Worm (Caenorhabditis elegans) whole organism, young adult: ENCODE data around the gene best-19.

ENCODE experiments used
- B0019.2 ChIP-seq: fragments of 200-800 bp; sonication (Bioruptor generic); conservative IDR thresholded peaks from 2 replicates; pipeline ENCODE4 v1.3.6; 2022; ENCODE audit warnings: missing genetic modification reagents, missing genetic modification characterization, missing compliant biosample characterization
- F10E7.11 ChIP-seq: sonication (generic microtip); optimal IDR thresholded peaks from 2 replicates; lab custom pipeline; 2017; ENCODE audit warnings: mild to moderate bottlenecking, missing genetic modification characterization, moderate library complexity, missing compliant biosample characterization
- F23B12.7 ChIP-seq: sonication (generic microtip); optimal IDR thresholded peaks from 2 replicates; lab custom pipeline; 2017; ENCODE audit warnings: missing genetic modification characterization, mild to moderate bottlenecking, missing compliant biosample characterization, antibody characterized with exemption, moderate library complexity; ENCODE audit not compliant: insufficient read depth
- F33H1.4 ChIP-seq: fragments of 200-800 bp; sonication (Bioruptor generic); IDR thresholded peaks from 2 replicates; pipeline ENCODE4 v1.3.6; 2022; ENCODE audit warnings: missing genetic modification reagents, missing genetic modification characterization, missing compliant biosample characterization
- F37B4.10 ChIP-seq: fragments of 200-800 bp; sonication (Bioruptor generic); IDR thresholded peaks from 2 replicates; pipeline ENCODE4 v1.3.6; 2022; ENCODE audit warnings: missing genetic modification characterization, missing compliant biosample characterization
- F49E8.2 ChIP-seq: sonication (generic microtip); optimal IDR thresholded peaks from 3 replicates; lab custom pipeline; 2017; ENCODE audit warnings: missing genetic modification characterization, mild to moderate bottlenecking, missing compliant biosample characterization, antibody characterized with exemption, moderate library complexity; ENCODE audit not compliant: insufficient read depth
- F52B5.7 ChIP-seq: sonication (generic microtip); optimal IDR thresholded peaks from 2 replicates; lab custom pipeline; 2016; ENCODE audit warnings: mild to moderate bottlenecking, missing genetic modification characterization, missing compliant biosample characterization
- T07F8.4 ChIP-seq: sonication (generic microtip); optimal IDR thresholded peaks from 2 replicates; lab custom pipeline; 2016; ENCODE audit warnings: mild to moderate bottlenecking, missing genetic modification characterization, moderate library complexity, missing compliant biosample characterization
- Y53G8AR.9 ChIP-seq: fragments of 200-800 bp; sonication (Bioruptor generic); conservative IDR thresholded peaks from 2 replicates; pipeline ENCODE4 v1.3.6; 2022; ENCODE audit warnings: missing genetic modification reagents, missing genetic modification characterization, missing compliant biosample characterization
- ZK185.1 ChIP-seq: sonication (generic microtip); optimal IDR thresholded peaks from 2 replicates; lab custom pipeline; 2016; ENCODE audit warnings: mild to moderate bottlenecking, missing genetic modification characterization, missing compliant biosample characterization; ENCODE audit not compliant: poor library complexity, severe bottlenecking
- akir-1 ChIP-seq: fragments of 200-800 bp; sonication (Bioruptor generic); optimal IDR thresholded peaks from 2 replicates; lab custom pipeline; 2018; ENCODE audit warnings: mild to moderate bottlenecking, missing genetic modification characterization, moderate library complexity, missing compliant biosample characterization
- atf-7 ChIP-seq: sonication (generic microtip); optimal IDR thresholded peaks from 2 replicates; lab custom pipeline; 2017; ENCODE audit warnings: mild to moderate bottlenecking, missing genetic modification characterization, missing compliant biosample characterization
- attf-5 ChIP-seq: fragments of 200-800 bp; sonication (Bioruptor generic); optimal IDR thresholded peaks from 2 replicates; lab custom pipeline; 2018; ENCODE audit warnings: mild to moderate bottlenecking, missing genetic modification characterization, missing compliant biosample characterization
- attf-6 ChIP-seq: fragments of 200-800 bp; sonication (Bioruptor generic); IDR thresholded peaks from 2 replicates; pipeline ENCODE4 v1.3.6; 2022; ENCODE audit warnings: missing genetic modification reagents, missing genetic modification characterization, missing compliant biosample characterization
- bed-1 ChIP-seq: fragments of 200-800 bp; sonication (Bioruptor generic); IDR thresholded peaks from 2 replicates; pipeline ENCODE4 v1.3.6; 2022; ENCODE audit warnings: missing genetic modification reagents, missing genetic modification characterization, missing compliant biosample characterization
- cebp-1 ChIP-seq, 2 experiments: fragments of 200-800 bp in 1 of 2; sonication (Bioruptor generic) in 1 of 2; sonication (generic microtip) in 1 of 2; IDR thresholded peaks in 1 of 2; optimal IDR thresholded peaks in 1 of 2; 2 replicates each; pipeline versions ENCODE4 v1.3.6 to Lab custom; 2017 to 2022; ENCODE audit warnings: missing compliant biosample characterization in 2 of 2, missing genetic modification characterization in 2 of 2, mild to moderate bottlenecking in 1 of 2, missing genetic modification reagents in 1 of 2, moderate library complexity in 1 of 2
- ceh-100 ChIP-seq: fragments of 200-800 bp; sonication (Bioruptor generic); IDR thresholded peaks from 2 replicates; pipeline ENCODE4 v1.3.6; 2022; ENCODE audit warnings: missing genetic modification reagents, missing genetic modification characterization, missing compliant biosample characterization
- ceh-79 ChIP-seq: sonication (generic microtip); optimal IDR thresholded peaks from 2 replicates; lab custom pipeline; 2017; ENCODE audit warnings: mild to moderate bottlenecking, missing genetic modification characterization, missing compliant biosample characterization
- chd-7 ChIP-seq: sonication (generic microtip); optimal IDR thresholded peaks from 2 replicates; lab custom pipeline; 2016; ENCODE audit warnings: mild to moderate bottlenecking, missing genetic modification characterization, moderate library complexity, missing compliant biosample characterization
- egl-18 ChIP-seq: fragments of 200-800 bp; sonication (Bioruptor generic); IDR thresholded peaks from 2 replicates; pipeline ENCODE4 v1.3.6; 2022; ENCODE audit warnings: missing genetic modification reagents, missing genetic modification characterization, missing compliant biosample characterization
- egrh-3 ChIP-seq: fragments of 200-800 bp; sonication (Bioruptor generic); IDR thresholded peaks from 2 replicates; pipeline ENCODE4 v1.3.6; 2022; ENCODE audit warnings: missing genetic modification reagents, missing genetic modification characterization, missing compliant biosample characterization
- ekl-4 ChIP-seq: fragments of 200-800 bp; sonication (Bioruptor generic); IDR thresholded peaks from 2 replicates; pipeline ENCODE4 v1.3.6; 2022; ENCODE audit warnings: missing genetic modification reagents, missing genetic modification characterization, missing compliant biosample characterization
- fkh-3 ChIP-seq: sonication (generic microtip); optimal IDR thresholded peaks from 2 replicates; lab custom pipeline; 2016; ENCODE audit warnings: mild to moderate bottlenecking, missing genetic modification characterization, missing compliant biosample characterization
- hlh-26 ChIP-seq: fragments of 200-800 bp; sonication (Bioruptor generic); conservative IDR thresholded peaks from 2 replicates; pipeline ENCODE4 v1.3.6; 2022; ENCODE audit warnings: missing genetic modification reagents, missing genetic modification characterization, missing compliant biosample characterization
- hmg-1.2 ChIP-seq: fragments of 200-800 bp; sonication (Bioruptor generic); IDR thresholded peaks from 2 replicates; pipeline ENCODE4 v1.3.6; 2022; ENCODE audit warnings: missing genetic modification reagents, missing genetic modification characterization, missing compliant biosample characterization
- let-526 ChIP-seq: fragments of 200-800 bp; sonication (Bioruptor generic); IDR thresholded peaks from 2 replicates; pipeline ENCODE4 v1.3.6; 2022; ENCODE audit warnings: missing genetic modification reagents, missing genetic modification characterization, missing compliant biosample characterization
- lin-26 ChIP-seq: fragments of 200-800 bp; sonication (Bioruptor generic); IDR thresholded peaks from 2 replicates; pipeline ENCODE4 v1.3.6; 2022; ENCODE audit warnings: missing genetic modification reagents, missing genetic modification characterization, missing compliant biosample characterization
- lin-40 ChIP-seq: sonication (generic microtip); optimal IDR thresholded peaks from 2 replicates; lab custom pipeline; 2016; ENCODE audit warnings: missing genetic modification characterization, mild to moderate bottlenecking, missing compliant biosample characterization, missing genotype, missing genetic modification reagents
- lin-54 ChIP-seq: fragments of 200-800 bp; sonication (Bioruptor generic); optimal IDR thresholded peaks from 2 replicates; lab custom pipeline; 2018; ENCODE audit warnings: mild to moderate bottlenecking, missing genetic modification characterization, missing compliant biosample characterization
- lsl-1 ChIP-seq: fragments of 200-800 bp; sonication (Bioruptor generic); optimal IDR thresholded peaks from 2 replicates; lab custom pipeline; 2018; ENCODE audit warnings: mild to moderate bottlenecking, missing genetic modification characterization, moderate library complexity, missing compliant biosample characterization
- madf-3 ChIP-seq: fragments of 200-800 bp; sonication (Bioruptor generic); IDR thresholded peaks from 2 replicates; pipeline ENCODE4 v1.3.6; 2022; ENCODE audit warnings: missing genetic modification reagents, missing genetic modification characterization, missing compliant biosample characterization
- madf-8 ChIP-seq: fragments of 200-800 bp; sonication (Bioruptor generic); conservative IDR thresholded peaks from 2 replicates; pipeline ENCODE4 v1.3.6; 2022; ENCODE audit warnings: missing genetic modification reagents, missing genetic modification characterization, missing compliant biosample characterization
- mcd-1 ChIP-seq: fragments of 200-800 bp; sonication (Bioruptor generic); IDR thresholded peaks from 2 replicates; pipeline ENCODE4 v1.3.6; 2022; ENCODE audit warnings: missing genetic modification reagents, missing genetic modification characterization, missing compliant biosample characterization
- mes-4 ChIP-seq: sonication (generic microtip); optimal IDR thresholded peaks from 2 replicates; lab custom pipeline; 2016; ENCODE audit warnings: missing genotype, missing genetic modification characterization, missing compliant biosample characterization
- nfya-1 ChIP-seq: sonication (generic microtip); optimal IDR thresholded peaks from 2 replicates; lab custom pipeline; 2017; ENCODE audit warnings: antibody characterized with exemption, missing compliant biosample characterization, missing genetic modification characterization, borderline replicate concordance; ENCODE audit not compliant: insufficient read depth
- nfya-2 ChIP-seq: fragments of 200-800 bp; sonication (Bioruptor generic); IDR thresholded peaks from 2 replicates; pipeline ENCODE4 v1.3.6; 2022; ENCODE audit warnings: missing genetic modification reagents, missing genetic modification characterization, missing compliant biosample characterization
- nhr-27 ChIP-seq: fragments of 200-800 bp; sonication (Bioruptor generic); optimal IDR thresholded peaks from 2 replicates; lab custom pipeline; 2018; ENCODE audit warnings: mild to moderate bottlenecking, missing genetic modification characterization, moderate library complexity, missing compliant biosample characterization
- rcor-1 ChIP-seq: fragments of 200-800 bp; sonication (Bioruptor generic); IDR thresholded peaks from 2 replicates; pipeline ENCODE4 v1.3.6; 2022; ENCODE audit warnings: missing genetic modification reagents, missing genetic modification characterization, missing compliant biosample characterization
- repo-1 ChIP-seq: sonication (generic microtip); optimal IDR thresholded peaks from 2 replicates; lab custom pipeline; 2017; ENCODE audit warnings: mild to moderate bottlenecking, missing genetic modification characterization, missing compliant biosample characterization
- rpc-1 ChIP-seq, 2 experiments: fragments of 150-350 bp in 1 of 2; sonication (generic microtip) in 1 of 2; optimal IDR thresholded peaks; 2 replicates each; lab custom pipeline; 2014 to 2018; ENCODE audit warnings: missing biosample characterization in 1 of 2, missing genetic modification characterization in 1 of 2, missing genetic modification reagents in 1 of 2, missing genotype in 1 of 2
- snpc-1.1 ChIP-seq: sonication (generic microtip); optimal IDR thresholded peaks from 2 replicates; lab custom pipeline; 2017; ENCODE audit warnings: missing genetic modification characterization, mild to moderate bottlenecking, missing compliant biosample characterization, antibody characterized with exemption, moderate library complexity, missing genotype, missing genetic modification reagents; ENCODE audit not compliant: insufficient read depth
- somi-1 ChIP-seq: fragments of 200-800 bp; sonication (Bioruptor generic); optimal IDR thresholded peaks from 2 replicates; lab custom pipeline; 2018; ENCODE audit warnings: mild to moderate bottlenecking, missing genetic modification characterization, missing compliant biosample characterization
- tbx-9 ChIP-seq: sonication (generic microtip); optimal IDR thresholded peaks from 2 replicates; lab custom pipeline; 2016; ENCODE audit warnings: borderline replicate concordance, missing genetic modification characterization, inconsistent platforms, missing compliant biosample characterization
- zfh-2 ChIP-seq: fragments of 200-800 bp; sonication (Bioruptor generic); conservative IDR thresholded peaks from 2 replicates; pipeline ENCODE4 v1.3.6; 2022; ENCODE audit warnings: missing genetic modification reagents, missing genetic modification characterization, missing compliant biosample characterization
- ztf-25 ChIP-seq: fragments of 200-800 bp; sonication (Bioruptor generic); IDR thresholded peaks from 2 replicates; pipeline ENCODE4 v1.3.6; 2022; ENCODE audit warnings: missing genetic modification reagents, missing genetic modification characterization, missing compliant biosample characterization
- ztf-6 ChIP-seq: fragments of 200-800 bp; sonication (Bioruptor generic); IDR thresholded peaks from 2 replicates; pipeline ENCODE4 v1.3.6; 2022; ENCODE audit warnings: missing genetic modification reagents, missing genetic modification characterization, missing compliant biosample characterization

The best-19 gene

DNA sequence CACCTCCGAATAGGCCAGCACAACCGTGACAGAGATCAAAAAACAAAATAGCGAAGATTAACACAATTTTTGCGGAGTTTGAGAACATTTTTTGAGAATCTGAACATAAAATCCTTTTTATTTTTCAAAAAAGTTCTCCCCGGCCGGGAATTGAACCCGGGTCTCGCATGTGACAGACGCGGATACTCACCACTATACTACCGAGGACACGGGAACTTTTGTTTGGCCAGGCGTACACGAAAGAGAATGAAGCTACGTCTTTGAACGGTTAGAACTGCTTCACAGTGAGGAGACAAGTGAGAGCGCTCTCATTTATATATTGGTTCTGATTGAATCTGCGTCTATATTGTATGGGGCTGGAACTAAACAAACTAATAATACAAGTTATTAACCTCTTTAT is 39.0 kb downstream of the best-19 start, which contains the start of gene grl-26 (continued):
- peak; percentile 55 for TF ChIP-seq attf-5 (GFP tag; lab: Kevin White, UChicago)
- TF ChIP-seq F37B4.10 (GFP tag; lab: Robert Waterston, UW) = 0 out of 2 replicates have a peak, but pooled peaks have one; percentile 86
- peak; percentile 90 for TF ChIP-seq lin-26 (GFP tag; lab: Robert Waterston, UW)
- TF ChIP-seq repo-1 (tag; lab: Kevin White, UChicago) = peak; percentile 53
- no peak for TF ChIP-seq F33H1.4 (GFP tag; lab: Robert Waterston, UW)
- TF ChIP-seq let-526 (GFP tag; lab: Robert Waterston, UW) = peak; percentile 73; the same call in 1 of the 2 replicates
- no peak for TF ChIP-seq fkh-3 (tag; lab: Kevin White, UChicago)
- TF ChIP-seq F23B12.7 (tag; lab: Kevin White, UChicago) = peak; percentile 89
- no peak for TF ChIP-seq hlh-26 (GFP tag; lab: Robert Waterston, UW)
- TF ChIP-seq B0019.2 (GFP tag; lab: Robert Waterston, UW) = no peak
- peak; percentile 65; the same call in 1 of the 2 replicates for TF ChIP-seq ekl-4
- no peak for TF ChIP-seq nfya-1 (tag; lab: Kevin White, UChicago)
- peak; percentile 64 for TF ChIP-seq T07F8.4
- TF ChIP-seq bed-1 (GFP tag; lab: Robert Waterston, UW) = no peak
- peak; percentile 79; the same call in 1 of the 2 replicates for TF ChIP-seq ztf-25
- peak; percentile 33 for TF ChIP-seq F52B5.7 (tag; lab: Kevin White, UChicago)
- no peak for TF ChIP-seq madf-8 (GFP tag; lab: Robert Waterston, UW)
- TF ChIP-seq lsl-1 (GFP tag; lab: Kevin White, UChicago) = peak; percentile 25
- TF ChIP-seq akir-1 (GFP tag; lab: Kevin White, UChicago) = no peak
- TF ChIP-seq ZK185.1 (tag; lab: Kevin White, UChicago) = peak; percentile 79
- TF ChIP-seq egrh-3 = peak; percentile 48
- TF ChIP-seq atf-7 (tag; lab: Kevin White, UChicago) = peak; percentile 1
- no peak for TF ChIP-seq madf-3 (GFP tag; lab: Robert Waterston, UW)
- no peak for TF ChIP-seq F10E7.11
- TF ChIP-seq egl-18 (GFP tag; lab: Robert Waterston, UW) = 0 out of 2 replicates have a peak, but pooled peaks have one; percentile 65
- peak; percentile 51 for TF ChIP-seq F49E8.2 (tag; lab: Kevin White, UChicago)
- no peak for TF ChIP-seq attf-6 (GFP tag; lab: Robert Waterston, UW)
- peak; percentile 71 for TF ChIP-seq hmg-1.2 (GFP tag; lab: Robert Waterston, UW)
- peak; percentile 93 for TF ChIP-seq rpc-1 (optimal IDR thresholded peaks at IDR 0.05; lab: Kevin White, UChicago)
- peak; percentile 96 for TF ChIP-seq rpc-1 (tag; optimal IDR thresholded peaks at IDR 0.05; lab: Kevin White, UChicago)
- 0 out of 2 replicates have a peak, but pooled peaks have one; percentile 29 for TF ChIP-seq Y53G8AR.9 (GFP tag; lab: Robert Waterston, UW)
- no peak for TF ChIP-seq zfh-2
- TF ChIP-seq nhr-27 (tag; lab: Kevin White, UChicago) = no peak
- TF ChIP-seq tbx-9 (tag; lab: Kevin White, UChicago) = no peak
- TF ChIP-seq cebp-1 (GFP tag; IDR thresholded peaks at IDR 0.05; lab: Robert Waterston, UW) = no peak; the same call in 1 of the 2 replicates
- no peak for TF ChIP-seq cebp-1 (tag; optimal IDR thresholded peaks at IDR 0.05; lab: Kevin White, UChicago)
- peak; percentile 63 for TF ChIP-seq mcd-1 (GFP tag; lab: Robert Waterston, UW)
- no peak for TF ChIP-seq ztf-6 (GFP tag; lab: Robert Waterston, UW)
- TF ChIP-seq ceh-100 (GFP tag; lab: Robert Waterston, UW) = peak; percentile 41; the same call in 1 of the 2 replicates
- peak; percentile 85 for TF ChIP-seq mes-4
- TF ChIP-seq rcor-1 (GFP tag; lab: Robert Waterston, UW) = peak; percentile 71
- TF ChIP-seq snpc-1.1 (tag; lab: Kevin White, UChicago) = peak; percentile 42
- peak; percentile 48 for TF ChIP-seq chd-7 (tag; lab: Kevin White, UChicago)
- peak; percentile 58 for TF ChIP-seq lin-54
- peak; percentile 64 for TF ChIP-seq ceh-79 (tag; lab: Kevin White, UChicago)
- no peak for TF ChIP-seq lin-40
- no peak for TF ChIP-seq nfya-2 (GFP tag; lab: Robert Waterston, UW)
- TF ChIP-seq somi-1 = peak; percentile 58
